Fruit fly (Drosophila melanogaster): ENCODE data around the gene Spn77Bc.

- TF ChIP-seq disco-r (GFP tag; optimal IDR thresholded peaks at IDR 0.05) = no peak
- TF ChIP-seq CG11093 (GFP tag; IDR thresholded peaks at IDR 0.05) = no peak
- no peak for TF ChIP-seq grau (tag; optimal IDR thresholded peaks at IDR 0.05)
- TF ChIP-seq bsh (GFP tag; optimal IDR thresholded peaks at IDR 0.05) = no peak
- no peak for TF ChIP-seq sim (GFP tag; IDR thresholded peaks at IDR 0.05)
These were observed 22.4 kb upstream of the Spn77Bc start for dm6 chr3L:20320044-20320443.
